Worm (Caenorhabditis elegans): Measurements from ENCODE around the gene nhr-277.

Gene nhr-277

ce11 chrIV:2748863-2749451, 6.2 kb downstream of the nhr-277 start:
- TF ChIP-seq ztf-4 (tag; optimal IDR thresholded peaks at IDR 0.05) (no peak), mdl-1 (tag; optimal IDR thresholded peaks at IDR 0.05) (no peak), fkh-2 (tag; optimal IDR thresholded peaks at IDR 0.05) (no peak), elt-2 (tag; optimal IDR thresholded peaks at IDR 0.05) (peak; percentile 40), pqm-1 (tag; optimal IDR thresholded peaks at IDR 0.05) (peak; percentile 29)

ce11 chrIV:2750607-2751006, 7.8 kb downstream of the nhr-277 start:
- TF ChIP-seq skn-1 (tag; optimal IDR thresholded peaks at IDR 0.05) (no peak), elt-1 (tag; optimal IDR thresholded peaks at IDR 0.05) (no peak)

ce11 chrIV:2751568-2751967, 8.8 kb downstream of the nhr-277 start, which contains the start of gene Y54G2A.41:
TSS of gene Y54G2A.41 (plus strand) at chrIV:2751868.
- TF ChIP-seq elt-2 (tag; optimal IDR thresholded peaks at IDR 0.05): no peak
- no peak for TF ChIP-seq fos-1 (tag; optimal IDR thresholded peaks at IDR 0.05)
- TF ChIP-seq nhr-76 (tag; optimal IDR thresholded peaks at IDR 0.05): no peak
- no peak for TF ChIP-seq ceh-16 (tag; optimal IDR thresholded peaks at IDR 0.05)
- no peak for TF ChIP-seq nhr-67 (tag; optimal IDR thresholded peaks at IDR 0.05)
- TF ChIP-seq pqm-1 (tag; optimal IDR thresholded peaks at IDR 0.05): no peak

- TF ChIP-seq jun-1 (tag; optimal IDR thresholded peaks at IDR 0.05): no peak
- no peak for TF ChIP-seq fkh-10 (GFP tag; optimal IDR thresholded peaks at IDR 0.05)
- no peak for TF ChIP-seq nhr-12 (tag; optimal IDR thresholded peaks at IDR 0.05)
- TF ChIP-seq nhr-11 (tag; optimal IDR thresholded peaks at IDR 0.05): no peak
- TF ChIP-seq ZK546.5 (tag; optimal IDR thresholded peaks at IDR 0.05): no peak
- no peak for TF ChIP-seq ceh-28 (tag; optimal IDR thresholded peaks at IDR 0.05)
- TF ChIP-seq aly-2 (tag; optimal IDR thresholded peaks at IDR 0.05): no peak
- no peak for TF ChIP-seq elt-1 (tag; optimal IDR thresholded peaks at IDR 0.05)
- TF ChIP-seq mdl-1 (tag; optimal IDR thresholded peaks at IDR 0.05): no peak
- TF ChIP-seq nhr-67 (tag; optimal IDR thresholded peaks at IDR 0.05): no peak
- TF ChIP-seq sea-2 (GFP tag; optimal IDR thresholded peaks at IDR 0.05): no peak
- TF ChIP-seq lin-39 (tag; optimal IDR thresholded peaks at IDR 0.05): no peak
Measured at ce11 chrIV:2753541-2753940, 10.7 kb downstream of the nhr-277 start.

- no peak for TF ChIP-seq ceh-82 (tag; optimal IDR thresholded peaks at IDR 0.05)
- TF ChIP-seq egl-27 (tag; optimal IDR thresholded peaks at IDR 0.05): no peak
- no peak for TF ChIP-seq fos-1 (tag; optimal IDR thresholded peaks at IDR 0.05)
- TF ChIP-seq ceh-28 (tag; optimal IDR thresholded peaks at IDR 0.05): no peak
- no peak for TF ChIP-seq unc-39 (tag; optimal IDR thresholded peaks at IDR 0.05)
- no peak for TF ChIP-seq pha-4 (tag; optimal IDR thresholded peaks at IDR 0.05)
- no peak for TF ChIP-seq nhr-237 (tag; optimal IDR thresholded peaks at IDR 0.05)
- TF ChIP-seq elt-2 (tag; optimal IDR thresholded peaks at IDR 0.05): no peak
- no peak for TF ChIP-seq fkh-10 (GFP tag; optimal IDR thresholded peaks at IDR 0.05)
- TF ChIP-seq jun-1 (tag; optimal IDR thresholded peaks at IDR 0.05): no peak
- TF ChIP-seq R02D3.7 (tag; optimal IDR thresholded peaks at IDR 0.05): no peak
- TF ChIP-seq nhr-43 (tag; optimal IDR thresholded peaks at IDR 0.05; ENCODE audit: poor library complexity, severe bottlenecking): no peak
- no peak for TF ChIP-seq eor-1 (tag; optimal IDR thresholded peaks at IDR 0.05)
- TF ChIP-seq nhr-12 (tag; optimal IDR thresholded peaks at IDR 0.05): no peak
Measured at ce11 chrIV:2758079-2758478, 15.3 kb downstream of the nhr-277 start.

ce11 chrIV:2759163-2759562, 16.4 kb downstream of the nhr-277 start, which contains the start of gene Y54G2A.38:
TSS of gene Y54G2A.38 (plus strand) at chrIV:2759463.
- TF ChIP-seq ama-1 (optimal IDR thresholded peaks at IDR 0.05): no peak
- TF ChIP-seq nhr-237 (tag; optimal IDR thresholded peaks at IDR 0.05): no peak
- no peak for TF ChIP-seq fkh-10 (GFP tag; optimal IDR thresholded peaks at IDR 0.05)
- TF ChIP-seq nhr-25 (tag; optimal IDR thresholded peaks at IDR 0.05): no peak
- TF ChIP-seq nhr-23 (tag; optimal IDR thresholded peaks at IDR 0.05): no peak
- no peak for TF ChIP-seq egl-27 (tag; optimal IDR thresholded peaks at IDR 0.05)
- no peak for TF ChIP-seq pqm-1 (tag; optimal IDR thresholded peaks at IDR 0.05)
- TF ChIP-seq ceh-28 (tag; optimal IDR thresholded peaks at IDR 0.05): no peak
- no peak for TF ChIP-seq mdl-1 (tag; optimal IDR thresholded peaks at IDR 0.05)
- TF ChIP-seq zag-1 (tag; optimal IDR thresholded peaks at IDR 0.05): no peak
- TF ChIP-seq unc-39 (tag; optimal IDR thresholded peaks at IDR 0.05): no peak
- no peak for TF ChIP-seq sea-2 (GFP tag; optimal IDR thresholded peaks at IDR 0.05)
